Fruit fly (Drosophila melanogaster) whole organism, wandering third instar larva: ENCODE measurements around the gene CG5245.
A peak's percentile ranks its signal among the peaks of the same experiment; 100 is the strongest.

Source experiments
- Dfd ChIP-seq: fragments of >200 bp; optimal IDR thresholded peaks from 2 replicates; lab custom pipeline; 2017; ENCODE audit warnings: missing biosample characterization, missing genetic modification characterization
- Hr78 ChIP-seq: fragments of >200 bp; optimal IDR thresholded peaks from 2 replicates; lab custom pipeline; 2017; ENCODE audit warnings: missing biosample characterization, missing genetic modification characterization
- Rel ChIP-seq, 2 experiments: fragments of 200-800 bp; sonication (Bioruptor generic) in 1 of 2; optimal IDR thresholded peaks; 2 replicates in 1 of 2; 3 replicates in 1 of 2; lab custom pipeline; 2016 to 2019; ENCODE audit warnings: mild to moderate bottlenecking in 2 of 2, missing biosample characterization in 2 of 2, missing genetic modification characterization in 2 of 2, moderate library complexity in 1 of 2
- dsf ChIP-seq: sonication (Bioruptor generic); optimal IDR thresholded peaks from 2 replicates; lab custom pipeline; 2016; ENCODE audit warnings: missing biosample characterization, missing genetic modification characterization, borderline replicate concordance
- foxo ChIP-seq, 2 experiments: fragments of 200-800 bp; sonication (Bioruptor generic); optimal IDR thresholded peaks; 2 replicates in 1 of 2; 3 replicates in 1 of 2; lab custom pipeline; 2016 to 2017; ENCODE audit warnings: missing biosample characterization in 2 of 2, missing genetic modification characterization in 2 of 2
- h ChIP-seq: fragments of 200-800 bp; sonication (Bioruptor generic); optimal IDR thresholded peaks from 3 replicates; lab custom pipeline; 2016; ENCODE audit warnings: missing biosample characterization, mild to moderate bottlenecking, missing genetic modification characterization
- lola ChIP-seq: fragments of >200 bp; optimal IDR thresholded peaks from 2 replicates; lab custom pipeline; 2017; ENCODE audit warnings: missing biosample characterization, missing genetic modification characterization
- pan ChIP-seq: fragments of >200 bp; optimal IDR thresholded peaks from 2 replicates; lab custom pipeline; 2017
- psq ChIP-seq: fragments of 200-800 bp; sonication (Bioruptor generic); optimal IDR thresholded peaks from 3 replicates; lab custom pipeline; 2017; ENCODE audit warnings: missing biosample characterization, mild to moderate bottlenecking, missing genetic modification characterization, moderate library complexity
- sage ChIP-seq: fragments of 200-800 bp; sonication (Bioruptor generic); optimal IDR thresholded peaks from 2 replicates; lab custom pipeline; 2016; ENCODE audit warnings: missing biosample characterization, mild to moderate bottlenecking, missing genetic modification characterization
- tai ChIP-seq: sonication (Bioruptor generic); optimal IDR thresholded peaks from 2 replicates; lab custom pipeline; 2016; ENCODE audit warnings: missing biosample characterization, missing genetic modification characterization
- woc ChIP-seq: sonication (Bioruptor generic); optimal IDR thresholded peaks from 2 replicates; lab custom pipeline; 2016; ENCODE audit warnings: missing biosample characterization, mild to moderate bottlenecking, missing genetic modification characterization

DNA sequence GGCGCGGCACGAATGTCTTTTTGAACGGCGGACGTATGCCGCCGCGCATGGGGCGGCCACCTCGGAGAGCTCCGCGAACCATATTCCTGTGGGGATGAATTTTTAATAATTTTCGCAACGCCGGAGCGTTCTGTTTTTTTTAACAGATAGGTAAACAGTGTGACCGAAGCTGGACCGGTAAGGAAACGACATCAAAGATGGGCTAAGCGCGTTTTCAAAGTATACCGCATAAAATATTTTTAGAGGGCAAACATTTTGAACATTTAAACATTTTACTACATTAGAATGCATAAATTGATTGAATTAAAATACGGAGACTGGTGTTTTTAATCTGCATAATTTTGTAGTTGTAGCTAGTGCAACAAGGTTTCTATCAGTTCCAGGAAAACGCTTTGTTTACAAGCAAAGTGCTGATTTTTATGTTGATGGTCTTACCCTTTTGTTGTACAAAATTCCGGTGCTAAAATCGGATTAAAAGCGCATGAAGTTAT lies at the start of gene CG5245, which contains the start of gene CG5641:
- TF ChIP-seq foxo (GFP tag; optimal IDR thresholded peaks at IDR 0.05; lab: Kevin White, UChicago) (no peak), lola (GFP tag; lab: Kevin White, UChicago) (no peak), dsf (GFP tag; lab: Kevin White, UChicago) (no peak), Hr78 (GFP tag; lab: Kevin White, UChicago) (no peak), Dfd (GFP tag; lab: Kevin White, UChicago) (no peak), Rel (GFP tag; optimal IDR thresholded peaks at IDR 0.05; lab: Kevin White, UChicago) (no peak), Rel (tag; optimal IDR thresholded peaks at IDR 0.05; lab: Kevin White, UChicago) (peak; percentile 66), pan (lab: Kevin White, UChicago) (no peak), sage (no peak), woc (GFP tag; lab: Kevin White, UChicago) (no peak), psq (GFP tag; lab: Kevin White, UChicago) (no peak), h (GFP tag; lab: Kevin White, UChicago) (no peak), tai (GFP tag; lab: Kevin White, UChicago) (no peak)
